Worm (Caenorhabditis elegans) whole organism, young adult: ENCODE measurements around the gene K08H10.6.
A peak's percentile ranks its signal among the peaks of the same experiment; 100 is the strongest.

Experiments used
- B0019.2 ChIP-seq: fragments of 200-800 bp; sonication (Bioruptor generic); conservative IDR thresholded peaks from 2 replicates; pipeline ENCODE4 v1.3.6; 2022; ENCODE audit warnings: missing genetic modification reagents, missing genetic modification characterization, missing compliant biosample characterization
- F49E8.2 ChIP-seq: sonication (generic microtip); optimal IDR thresholded peaks from 3 replicates; lab custom pipeline; 2017; ENCODE audit warnings: missing genetic modification characterization, mild to moderate bottlenecking, missing compliant biosample characterization, antibody characterized with exemption, moderate library complexity; ENCODE audit not compliant: insufficient read depth
- Y53G8AR.9 ChIP-seq: fragments of 200-800 bp; sonication (Bioruptor generic); conservative IDR thresholded peaks from 2 replicates; pipeline ENCODE4 v1.3.6; 2022; ENCODE audit warnings: missing genetic modification reagents, missing genetic modification characterization, missing compliant biosample characterization
- dpl-1 ChIP-seq: fragments of 150-350 bp; optimal IDR thresholded peaks from 2 replicates; lab custom pipeline; 2014; ENCODE audit warnings: missing biosample characterization, missing genetic modification reagents, missing genetic modification characterization
- lsy-27 ChIP-seq: sonication (generic microtip); optimal IDR thresholded peaks from 2 replicates; lab custom pipeline; 2017; ENCODE audit warnings: missing genetic modification characterization, mild to moderate bottlenecking, missing compliant biosample characterization, antibody characterized with exemption, missing genotype, borderline replicate concordance; ENCODE audit not compliant: insufficient read depth
- sdz-38 ChIP-seq: sonication (generic microtip); optimal IDR thresholded peaks from 2 replicates; lab custom pipeline; 2016; ENCODE audit warnings: missing genotype, missing genetic modification characterization, missing compliant biosample characterization
- sea-2 ChIP-seq: fragments of 200-800 bp; sonication (Bioruptor generic); IDR thresholded peaks from 2 replicates; pipeline ENCODE4 v1.3.6; 2022; ENCODE audit warnings: missing genetic modification characterization, missing compliant biosample characterization
- snpc-4 ChIP-seq, 5 experiments: fragments of 150-350 bp in 1 of 5; sonication (generic microtip) in 4 of 5; optimal IDR thresholded peaks; 2 replicates each; lab custom pipeline; 2014 to 2018; ENCODE audit warnings: missing genetic modification characterization in 5 of 5, missing biosample characterization in 3 of 5, antibody characterized with exemption in 2 of 5, mild to moderate bottlenecking in 2 of 5, missing compliant biosample characterization in 2 of 5, missing genotype in 2 of 5, moderate library complexity in 2 of 5, missing genetic modification reagents in 1 of 5

- TF ChIP-seq dpl-1 (GFP tag; lab: Kevin White, UChicago) (no peak), B0019.2 (GFP tag; lab: Robert Waterston, UW) (no peak), Y53G8AR.9 (GFP tag; lab: Robert Waterston, UW) (0 out of 2 replicates have a peak, but pooled peaks have one; percentile 35), snpc-4 (GFP tag; optimal IDR thresholded peaks at IDR 0.05; lab: Kevin White, UChicago) (peak; percentile 87), snpc-4 (tag; optimal IDR thresholded peaks at IDR 0.05; lab: Kevin White, UChicago) (peak in 3 of 4 experiments; percentile 72 to 78 (median 74)), lsy-27 (no peak), sdz-38 (tag; lab: Kevin White, UChicago) (peak; percentile 48), sea-2 (GFP tag; lab: Robert Waterston, UW) (peak; percentile 74; the same call in 1 of the 2 replicates), F49E8.2 (peak; percentile 71)
Measured at ce11 chrV:9970119-9970518, 25.6 kb downstream of the K08H10.6 start.
